Fruit fly (Drosophila melanogaster): ENCODE measurements around the gene Nuf2.

The Nuf2 gene

dm6 chr2L:7056189-7056926 lies 9.3 kb downstream of the Nuf2 start, which contains the start of gene Mnn1 (continued):
- TF ChIP-seq CG12155 (GFP tag; optimal IDR thresholded peaks at IDR 0.05) = peak; percentile 36
- TF ChIP-seq CG7745 (tag; optimal IDR thresholded peaks at IDR 0.05) = no peak
- no peak for TF ChIP-seq eyg (GFP tag; optimal IDR thresholded peaks at IDR 0.05)
- no peak for TF ChIP-seq slou (GFP tag; optimal IDR thresholded peaks at IDR 0.05)
- peak; percentile 50 for TF ChIP-seq Xbp1 (GFP tag; optimal IDR thresholded peaks at IDR 0.05)
- peak; percentile 66 for TF ChIP-seq CG13287 (GFP tag; IDR thresholded peaks at IDR 0.05; ENCODE audit: partially characterized antibody)
- TF ChIP-seq CG17568 (GFP tag; optimal IDR thresholded peaks at IDR 0.05) = no peak
- TF ChIP-seq CG8281 (tag; optimal IDR thresholded peaks at IDR 0.05) = no peak
- peak; percentile 93 for TF ChIP-seq Max (GFP tag; optimal IDR thresholded peaks at IDR 0.05)
- TF ChIP-seq CG4282 (GFP tag; optimal IDR thresholded peaks at IDR 0.05) = no peak
- TF ChIP-seq CG7271 (tag; optimal IDR thresholded peaks at IDR 0.05) = no peak
- no peak for TF ChIP-seq tap (tag; optimal IDR thresholded peaks at IDR 0.05)
- peak; percentile 59 for TF ChIP-seq Lhr (GFP tag; optimal IDR thresholded peaks at IDR 0.05)
- TF ChIP-seq Chrac-16 (GFP tag; optimal IDR thresholded peaks at IDR 0.05) = peak; percentile 23
- no peak for TF ChIP-seq CG31388 (GFP tag; optimal IDR thresholded peaks at IDR 0.05)
- TF ChIP-seq exex (tag; optimal IDR thresholded peaks at IDR 0.05) = no peak
- peak; percentile 34 for TF ChIP-seq CG17912 (GFP tag; optimal IDR thresholded peaks at IDR 0.05)
- TF ChIP-seq fd102C (GFP tag; optimal IDR thresholded peaks at IDR 0.05) = no peak
- 0 out of 2 replicates have a peak, but pooled peaks have one; percentile 11 for TF ChIP-seq HLH3B (GFP tag; IDR thresholded peaks at IDR 0.05)
- TF ChIP-seq Nf-YC (tag; optimal IDR thresholded peaks at IDR 0.05) = no peak
- no peak for TF ChIP-seq CG15073 (GFP tag; optimal IDR thresholded peaks at IDR 0.05)
- no peak for TF ChIP-seq CG11093 (GFP tag; IDR thresholded peaks at IDR 0.05)
- TF ChIP-seq lab (GFP tag; optimal IDR thresholded peaks at IDR 0.05) = no peak
- TF ChIP-seq CG30431 (GFP tag; optimal IDR thresholded peaks at IDR 0.05) = no peak
- TF ChIP-seq CG18476 (GFP tag; optimal IDR thresholded peaks at IDR 0.05) = no peak
- TF ChIP-seq Mad (GFP tag; optimal IDR thresholded peaks at IDR 0.05) = peak; percentile 4
- no peak for TF ChIP-seq CG5180 (GFP tag; optimal IDR thresholded peaks at IDR 0.05)
- TF ChIP-seq CG13424 (tag; optimal IDR thresholded peaks at IDR 0.05) = peak; percentile 24
- peak; percentile 34 for TF ChIP-seq CG18764 (GFP tag; optimal IDR thresholded peaks at IDR 0.05)
- no peak for TF ChIP-seq run (tag; optimal IDR thresholded peaks at IDR 0.05)
- peak; percentile 71 for TF ChIP-seq CG12659 (GFP tag; optimal IDR thresholded peaks at IDR 0.05)
- TF ChIP-seq odd (GFP tag; optimal IDR thresholded peaks at IDR 0.05) = no peak
- TF ChIP-seq CTCF (GFP tag; optimal IDR thresholded peaks at IDR 0.05) = peak; percentile 1
- no peak for TF ChIP-seq CG43689 (GFP tag; IDR thresholded peaks at IDR 0.05)
- TF ChIP-seq CG14965 (GFP tag; optimal IDR thresholded peaks at IDR 0.05; ENCODE audit: borderline replicate concordance) = no peak
- TF ChIP-seq Blimp-1 (GFP tag; optimal IDR thresholded peaks at IDR 0.05) = no peak
- TF ChIP-seq lmd (GFP tag; IDR thresholded peaks at IDR 0.05) = no peak; the same call in 1 of the 2 replicates
- TF ChIP-seq wor (GFP tag; IDR thresholded peaks at IDR 0.05) = no peak
- peak; percentile 16; the same call in 1 of the 3 replicates for TF ChIP-seq row (GFP tag; IDR thresholded peaks at IDR 0.05)
- TF ChIP-seq CG32772 (GFP tag; IDR thresholded peaks at IDR 0.05) = peak; percentile 56; the same call in 1 of the 2 replicates
- TF ChIP-seq croc (GFP tag; conservative IDR thresholded peaks at IDR 0.05) = no peak
- no peak for TF ChIP-seq mld (GFP tag; IDR thresholded peaks at IDR 0.05; ENCODE audit: partially characterized antibody)
- TF ChIP-seq C15 (GFP tag; IDR thresholded peaks at IDR 0.05) = no peak
- TF ChIP-seq emc (GFP tag; optimal IDR thresholded peaks at IDR 0.05) = peak; percentile 22
- TF ChIP-seq lbe (GFP tag; optimal IDR thresholded peaks at IDR 0.05) = peak; percentile 27
- TF ChIP-seq CG17359 (tag; optimal IDR thresholded peaks at IDR 0.05) = peak; percentile 11
- TF ChIP-seq jumu (GFP tag; optimal IDR thresholded peaks at IDR 0.05) = peak; percentile 32
- peak; percentile 77 for TF ChIP-seq cg (GFP tag; optimal IDR thresholded peaks at IDR 0.05)
- TF ChIP-seq CG4404 (GFP tag; IDR thresholded peaks at IDR 0.05) = no peak
- TF ChIP-seq Poxn (GFP tag; IDR thresholded peaks at IDR 0.05) = no peak

Data from whole organism, embryonic.